Fruit fly (Drosophila melanogaster) whole organism, embryonic: ENCODE results near the gene CG7879.
A peak's percentile ranks its signal among the peaks of the same experiment; 100 is the strongest.

Experiments
- Antp ChIP-seq: fragments of 200-800 bp; sonication (Bioruptor generic); optimal IDR thresholded peaks from 3 replicates; lab custom pipeline; 2016; ENCODE audit warnings: missing biosample characterization, missing genetic modification characterization
- Bgb ChIP-seq: fragments of 200-800 bp; sonication (Bioruptor generic); IDR thresholded peaks from 2 replicates; pipeline ENCODE4 v1.3.6; 2022; ENCODE audit warnings: missing biosample characterization, missing genetic modification characterization; ENCODE audit not compliant: partially characterized antibody
- Blimp-1 ChIP-seq: fragments of 200-800 bp; sonication (Bioruptor generic); optimal IDR thresholded peaks from 3 replicates; lab custom pipeline; 2018; ENCODE audit warnings: missing biosample characterization, missing genetic modification characterization, mild to moderate bottlenecking, moderate library complexity, missing genetic modification reagents
- CG10543 ChIP-seq: fragments of 200-800 bp; sonication (Bioruptor generic); optimal IDR thresholded peaks from 3 replicates; lab custom pipeline; 2017; ENCODE audit warnings: missing biosample characterization, mild to moderate bottlenecking, missing genetic modification characterization, moderate library complexity
- CG12744 ChIP-seq: fragments of 200-800 bp; sonication (Bioruptor generic); optimal IDR thresholded peaks from 2 replicates; lab custom pipeline; 2016; ENCODE audit warnings: missing biosample characterization, missing genetic modification characterization
- CG13775 ChIP-seq: fragments of 200-800 bp; sonication (Bioruptor generic); optimal IDR thresholded peaks from 3 replicates; lab custom pipeline; 2017; ENCODE audit warnings: missing biosample characterization, mild to moderate bottlenecking, missing genetic modification characterization
- CG14860 ChIP-seq: fragments of 200-800 bp; sonication (Bioruptor generic); IDR thresholded peaks from 3 replicates; pipeline ENCODE4 v1.3.6; 2022; ENCODE audit warnings: missing biosample characterization, missing genetic modification characterization; ENCODE audit not compliant: partially characterized antibody
- CG15479 ChIP-seq: fragments of 200-800 bp; sonication (Bioruptor generic); optimal IDR thresholded peaks from 3 replicates; lab custom pipeline; 2019; ENCODE audit warnings: missing biosample characterization, mild to moderate bottlenecking, missing genetic modification characterization, moderate library complexity
- CG15514 ChIP-seq: fragments of 200-800 bp; sonication (Bioruptor generic); optimal IDR thresholded peaks from 3 replicates; lab custom pipeline; 2017; ENCODE audit warnings: missing biosample characterization, missing genetic modification characterization, mild to moderate bottlenecking, moderate library complexity, missing genetic modification reagents
- CG1647 ChIP-seq: fragments of 200-800 bp; sonication (Bioruptor generic); optimal IDR thresholded peaks from 3 replicates; lab custom pipeline; 2016; ENCODE audit warnings: missing biosample characterization, missing genetic modification characterization
- CG17802 ChIP-seq: fragments of 200-800 bp; sonication (Bioruptor generic); optimal IDR thresholded peaks from 2 replicates; lab custom pipeline; 2018; ENCODE audit warnings: missing biosample characterization, mild to moderate bottlenecking, missing genetic modification characterization, moderate library complexity
- CG32532 ChIP-seq: fragments of 200-800 bp; sonication (Bioruptor generic); IDR thresholded peaks from 2 replicates; pipeline ENCODE4 v1.3.6; 2022; ENCODE audit warnings: missing biosample characterization, missing genetic modification characterization
- CG3281 ChIP-seq: fragments of 200-800 bp; sonication (Bioruptor generic); optimal IDR thresholded peaks from 3 replicates; lab custom pipeline; 2017; ENCODE audit warnings: missing biosample characterization, mild to moderate bottlenecking, missing genetic modification characterization
- CG34224 ChIP-seq: fragments of 200-800 bp; sonication (Bioruptor generic); IDR thresholded peaks from 3 replicates; pipeline ENCODE4 v1.3.6; 2022; ENCODE audit warnings: missing biosample characterization, missing genetic modification characterization; ENCODE audit not compliant: partially characterized antibody
- CG4404 ChIP-seq: fragments of 200-800 bp; sonication (Bioruptor generic); IDR thresholded peaks from 2 replicates; pipeline ENCODE4 v1.3.6; 2022; ENCODE audit warnings: missing biosample characterization, missing genetic modification characterization
- CG5180 ChIP-seq: fragments of 200-800 bp; sonication (Bioruptor generic); optimal IDR thresholded peaks from 3 replicates; lab custom pipeline; 2017; ENCODE audit warnings: missing biosample characterization, missing genetic modification characterization, mild to moderate bottlenecking, moderate library complexity, missing genetic modification reagents
- CG6654 ChIP-seq: fragments of 200-800 bp; sonication (Bioruptor generic); optimal IDR thresholded peaks from 2 replicates; lab custom pipeline; 2017; ENCODE audit warnings: missing biosample characterization, mild to moderate bottlenecking, missing genetic modification characterization
- CG7839 ChIP-seq: fragments of 200-800 bp; sonication (Bioruptor generic); optimal IDR thresholded peaks from 3 replicates; lab custom pipeline; 2018; ENCODE audit warnings: missing biosample characterization, mild to moderate bottlenecking, missing genetic modification characterization, moderate library complexity
- CTCF ChIP-seq: fragments of 200-800 bp; sonication (Bioruptor generic); optimal IDR thresholded peaks from 2 replicates; lab custom pipeline; 2017; ENCODE audit warnings: missing biosample characterization, mild to moderate bottlenecking, missing genetic modification characterization, moderate library complexity
- D ChIP-seq, 2 experiments: fragments of 200-800 bp in 1 of 2; fragments of >200 bp in 1 of 2; sonication (Bioruptor generic) in 1 of 2; optimal IDR thresholded peaks; 2 replicates in 1 of 2; 3 replicates in 1 of 2; lab custom pipeline; 2017; ENCODE audit warnings: mild to moderate bottlenecking in 1 of 2, missing biosample characterization in 1 of 2, missing genetic modification characterization in 1 of 2, missing genetic modification reagents in 1 of 2
- Dfd ChIP-seq, 2 experiments: fragments of >200 bp; optimal IDR thresholded peaks; 2 replicates each; lab custom pipeline; 2017; ENCODE audit warnings: missing biosample characterization in 2 of 2, missing genetic modification characterization in 2 of 2
- Ets65A ChIP-seq: fragments of 200-800 bp; sonication (Bioruptor generic); peaks from one replicate; lab custom pipeline; 2016; ENCODE audit warnings: missing biosample characterization, missing genetic modification characterization
- H15 ChIP-seq: fragments of 200-800 bp; sonication (Bioruptor generic); IDR thresholded peaks from 3 replicates; pipeline ENCODE4 v1.3.6; 2022; ENCODE audit warnings: missing biosample characterization, missing genetic modification characterization
- Hmx ChIP-seq: fragments of 200-800 bp; sonication (Bioruptor generic); optimal IDR thresholded peaks from 2 replicates; lab custom pipeline; 2016; ENCODE audit warnings: missing biosample characterization, missing genetic modification characterization
- MBD-R2 ChIP-seq: fragments of 200-800 bp; sonication (Bioruptor generic); IDR thresholded peaks from 2 replicates; pipeline ENCODE4 v1.3.6; 2022; ENCODE audit warnings: missing biosample characterization, missing genetic modification characterization
- Nf-YB ChIP-seq: fragments of 200-800 bp; sonication (Bioruptor generic); optimal IDR thresholded peaks from 3 replicates; lab custom pipeline; 2019; ENCODE audit warnings: missing biosample characterization, mild to moderate bottlenecking, missing genetic modification characterization, moderate library complexity
- Ptx1 ChIP-seq: fragments of 200-800 bp; sonication (Bioruptor generic); IDR thresholded peaks from 2 replicates; pipeline ENCODE4 v1.3.6; 2022; ENCODE audit warnings: missing biosample characterization, missing genetic modification characterization
- Sox102F ChIP-seq: fragments of 200-800 bp; sonication (Bioruptor generic); optimal IDR thresholded peaks from 2 replicates; lab custom pipeline; 2018; ENCODE audit warnings: missing biosample characterization, mild to moderate bottlenecking, missing genetic modification characterization, moderate library complexity
- Xbp1 ChIP-seq: fragments of 200-800 bp; sonication (Bioruptor generic); optimal IDR thresholded peaks from 3 replicates; lab custom pipeline; 2016; ENCODE audit warnings: missing biosample characterization, mild to moderate bottlenecking, missing genetic modification characterization
- aop ChIP-seq: fragments of 200-800 bp; sonication (Bioruptor generic); IDR thresholded peaks from 2 replicates; pipeline ENCODE4 v1.3.6; 2022; ENCODE audit warnings: missing biosample characterization, missing genetic modification characterization
- bigmax ChIP-seq: fragments of 200-800 bp; sonication (Bioruptor generic); optimal IDR thresholded peaks from 2 replicates; lab custom pipeline; 2018; ENCODE audit warnings: missing biosample characterization, mild to moderate bottlenecking, missing genetic modification characterization
- cwo ChIP-seq: fragments of 200-800 bp; sonication (Bioruptor generic); optimal IDR thresholded peaks from 3 replicates; lab custom pipeline; 2017; ENCODE audit warnings: missing biosample characterization, missing genetic modification characterization, mild to moderate bottlenecking, moderate library complexity, missing genetic modification reagents
- dati ChIP-seq: fragments of 200-800 bp; sonication (Bioruptor generic); IDR thresholded peaks from 2 replicates; pipeline ENCODE4 v1.3.6; 2022; ENCODE audit warnings: missing biosample characterization, missing genetic modification characterization
- disco-r ChIP-seq: fragments of 200-800 bp; sonication (Bioruptor generic); optimal IDR thresholded peaks from 2 replicates; lab custom pipeline; 2016; ENCODE audit warnings: missing biosample characterization, missing genetic modification characterization
- dm ChIP-seq: fragments of 200-800 bp; sonication (Bioruptor generic); optimal IDR thresholded peaks from 3 replicates; lab custom pipeline; 2016; ENCODE audit warnings: missing biosample characterization, missing genetic modification characterization
- gsb ChIP-seq: fragments of 200-800 bp; sonication (Bioruptor generic); IDR thresholded peaks from 2 replicates; pipeline ENCODE4 v1.3.6; 2022; ENCODE audit warnings: missing biosample characterization, missing genetic modification characterization
- jing ChIP-seq: fragments of 200-800 bp; sonication (Bioruptor generic); optimal IDR thresholded peaks from 2 replicates; lab custom pipeline; 2018; ENCODE audit warnings: missing biosample characterization, mild to moderate bottlenecking, missing genetic modification characterization
- lmd ChIP-seq: fragments of 200-800 bp; sonication (Bioruptor generic); IDR thresholded peaks from 2 replicates; pipeline ENCODE4 v1.3.6; 2022; ENCODE audit warnings: missing biosample characterization, missing genetic modification characterization
- p53 ChIP-seq: fragments of 200-800 bp; sonication (Bioruptor generic); optimal IDR thresholded peaks from 2 replicates; lab custom pipeline; 2016; ENCODE audit warnings: missing biosample characterization, missing genetic modification characterization
- prd ChIP-seq, 3 experiments: fragments of >200 bp in 2 of 3; fragments of 200-800 bp in 1 of 3; sonication (Bioruptor generic) in 1 of 3; optimal IDR thresholded peaks in 2 of 3; IDR thresholded peaks in 1 of 3; 2 replicates in 2 of 3; 3 replicates in 1 of 3; pipeline versions ENCODE4 v1.3.6 to Lab custom; 2017 to 2022; ENCODE audit warnings: missing biosample characterization in 1 of 3, missing genetic modification characterization in 1 of 3
- run ChIP-seq: fragments of 200-800 bp; sonication (Bioruptor generic); optimal IDR thresholded peaks from 3 replicates; lab custom pipeline; 2018; ENCODE audit warnings: missing biosample characterization, mild to moderate bottlenecking, missing genetic modification characterization
- sens-2 ChIP-seq: fragments of 200-800 bp; sonication (Bioruptor generic); IDR thresholded peaks from 2 replicates; pipeline ENCODE4 v1.3.6; 2022; ENCODE audit warnings: missing biosample characterization, missing genetic modification characterization
- sob ChIP-seq: fragments of 200-800 bp; sonication (Bioruptor generic); IDR thresholded peaks from 2 replicates; pipeline ENCODE4 v1.3.6; 2022; ENCODE audit warnings: missing biosample characterization, missing genetic modification characterization
- stwl ChIP-seq: fragments of 200-800 bp; sonication (Bioruptor generic); optimal IDR thresholded peaks from 3 replicates; lab custom pipeline; 2018; ENCODE audit warnings: missing biosample characterization, mild to moderate bottlenecking, missing genetic modification characterization, moderate library complexity
- tgo ChIP-seq: fragments of 200-800 bp; sonication (Bioruptor generic); IDR thresholded peaks from 3 replicates; pipeline ENCODE4 v1.3.6; 2022; ENCODE audit warnings: missing biosample characterization, missing genetic modification characterization
- toy ChIP-seq: fragments of 200-800 bp; sonication (Bioruptor generic); IDR thresholded peaks from 2 replicates; pipeline ENCODE4 v1.3.6; 2022; ENCODE audit warnings: missing biosample characterization, missing genetic modification characterization

Gene CG7879

DNA sequence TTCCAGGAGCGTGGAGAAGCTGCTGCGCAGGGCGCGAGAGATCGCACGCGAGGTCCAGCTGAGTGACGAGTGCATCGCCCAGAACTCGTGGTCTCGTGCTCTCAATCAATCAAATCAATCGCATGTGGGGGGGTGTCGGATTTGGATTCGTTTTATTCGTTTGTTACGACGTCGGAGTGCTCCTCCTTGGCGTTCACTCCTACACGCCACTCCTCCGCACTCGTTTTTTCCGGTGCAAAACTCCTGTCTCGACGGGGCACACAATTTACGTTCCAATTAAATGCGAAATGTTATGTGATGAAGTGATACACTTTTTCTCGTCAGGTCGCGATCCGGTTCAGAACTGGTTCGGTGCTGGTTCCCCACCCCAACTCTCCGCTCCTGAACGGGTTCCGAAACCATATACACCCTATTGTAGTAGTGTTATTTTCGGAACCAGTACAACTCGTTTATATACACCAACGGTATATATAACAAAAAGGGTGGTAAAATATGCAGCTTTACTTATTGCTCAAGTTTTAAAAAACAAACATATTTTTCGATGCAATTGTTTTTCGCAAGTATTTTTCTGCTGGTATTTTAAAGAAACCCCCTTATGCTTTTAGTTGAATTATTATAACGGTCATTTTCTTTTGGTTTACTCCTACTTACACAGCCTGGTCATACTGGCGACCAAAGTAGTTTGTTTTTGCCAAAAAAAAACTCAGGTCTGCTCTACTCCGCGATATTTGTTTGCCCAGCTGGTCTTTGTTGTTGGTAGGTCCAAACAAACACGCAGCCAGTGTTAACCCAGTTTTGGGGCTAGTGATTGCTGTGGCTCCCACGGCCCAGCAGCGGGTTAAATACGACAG is 31.7 kb downstream of the CG7879 start, which contains the start of the genes CG12091 and pns (continued):
- TF ChIP-seq CG10543 (GFP tag; lab: Kevin White, UChicago) (peak; percentile 68), sens-2 (GFP tag; lab: Robert Waterston, UW) (peak; percentile 44; the same call in 1 of the 2 replicates), CTCF (GFP tag; lab: Kevin White, UChicago) (no peak), Dfd (GFP tag; optimal IDR thresholded peaks at IDR 0.05; lab: Kevin White, UChicago) (no peak), CG17802 (tag; lab: Kevin White, UChicago) (no peak), CG14860 (GFP tag; lab: Robert Waterston, UW) (no peak), Ptx1 (GFP tag; lab: Robert Waterston, UW) (peak; percentile 59), stwl (tag; lab: Kevin White, UChicago) (peak; percentile 67), H15 (GFP tag; lab: Robert Waterston, UW) (no peak), dati (peak; percentile 22; the same call in 1 of the 2 replicates), Antp (GFP tag; lab: Kevin White, UChicago) (peak; percentile 79), Sox102F (GFP tag; lab: Kevin White, UChicago) (peak; percentile 68), lmd (GFP tag; lab: Robert Waterston, UW) (peak; percentile 60; the same call in 1 of the 2 replicates), CG5180 (GFP tag; lab: Kevin White, UChicago) (peak; percentile 41), CG3281 (GFP tag; lab: Kevin White, UChicago) (peak; percentile 66), CG15514 (GFP tag; lab: Kevin White, UChicago) (peak; percentile 100), CG32532 (GFP tag; lab: Robert Waterston, UW) (peak; percentile 78), MBD-R2 (GFP tag; lab: Robert Waterston, UW) (peak; percentile 43; the same call in 1 of the 2 replicates), gsb (GFP tag; lab: Robert Waterston, UW) (peak; percentile 52; the same call in 1 of the 2 replicates), CG7839 (peak; percentile 74), tgo (GFP tag; lab: Robert Waterston, UW) (peak; percentile 56; the same call in 2 of the 3 replicates), Blimp-1 (GFP tag; lab: Kevin White, UChicago) (peak; percentile 65), CG1647 (GFP tag; lab: Kevin White, UChicago) (peak; percentile 35), D (optimal IDR thresholded peaks at IDR 0.05; lab: Kevin White, UChicago) (no peak), D (GFP tag; optimal IDR thresholded peaks at IDR 0.05; lab: Kevin White, UChicago) (peak; percentile 22), aop (GFP tag; lab: Robert Waterston, UW) (no peak), CG34224 (GFP tag; lab: Robert Waterston, UW) (no peak), run (tag; lab: Kevin White, UChicago) (peak; percentile 62), sob (peak; percentile 51), jing (GFP tag; lab: Kevin White, UChicago) (no peak), CG6654 (no peak), disco-r (GFP tag; lab: Kevin White, UChicago) (peak; percentile 16), p53 (peak; percentile 58), CG12744 (GFP tag; lab: Kevin White, UChicago) (peak; percentile 30), Hmx (GFP tag; lab: Kevin White, UChicago) (peak; percentile 38), dm (GFP tag; lab: Kevin White, UChicago) (peak; percentile 61), bigmax (GFP tag; lab: Kevin White, UChicago) (peak; percentile 7)

DNA sequence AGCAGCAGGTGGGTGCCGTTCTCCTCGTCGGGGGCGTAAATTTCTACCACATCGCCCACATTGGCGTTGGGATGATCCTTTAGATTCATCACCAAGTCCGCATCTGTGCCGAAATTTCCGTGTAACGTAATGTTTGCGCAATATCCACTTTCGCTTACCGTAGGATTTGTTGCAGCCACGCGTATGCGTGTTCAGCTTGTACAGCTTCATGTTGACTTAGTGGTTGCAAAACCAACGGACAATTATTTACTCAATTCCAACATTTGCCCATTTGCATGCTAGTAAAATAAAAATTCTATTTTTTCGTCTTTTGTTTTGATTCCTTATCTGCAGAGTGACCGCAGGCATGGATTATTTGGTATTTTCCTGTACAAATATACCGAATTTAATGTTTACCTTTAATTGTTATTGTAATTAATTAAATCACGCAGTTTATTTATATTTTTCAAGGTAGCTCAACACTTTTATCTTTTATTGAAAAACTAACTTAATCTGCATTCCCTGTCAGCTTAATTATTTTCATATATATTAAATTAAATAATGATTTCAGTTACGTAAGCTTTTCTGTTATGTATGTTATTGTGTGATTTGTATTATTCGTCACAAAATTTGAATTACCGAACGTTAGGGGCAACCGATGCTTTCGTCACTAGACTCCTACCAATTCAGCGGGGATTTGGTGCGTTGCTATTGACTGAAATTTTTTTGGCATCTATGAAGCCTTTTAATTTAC is 34.5 kb downstream of the CG7879 start, which contains the start of gene Iml1:
Gene Iml1, minus strand, starts transcription at position 336 of the 733 bp plus-strand sequence.
- TF ChIP-seq prd (optimal IDR thresholded peaks at IDR 0.05; lab: Kevin White, UChicago): no peak
- TF ChIP-seq prd (GFP tag; IDR thresholded peaks at IDR 0.05; lab: Robert Waterston, UW): peak; percentile 78
- peak; percentile 20 for TF ChIP-seq CG13775 (GFP tag; lab: Kevin White, UChicago)
- TF ChIP-seq Nf-YB: no peak
- no peak for TF ChIP-seq Bgb (GFP tag; lab: Robert Waterston, UW)
- peak; percentile 40 for TF ChIP-seq Antp (GFP tag; lab: Kevin White, UChicago)
- TF ChIP-seq CG4404 (GFP tag; lab: Robert Waterston, UW): peak; percentile 41; the same call in 1 of the 2 replicates
- TF ChIP-seq CG15514 (GFP tag; lab: Kevin White, UChicago): peak; percentile 95
- TF ChIP-seq toy (GFP tag; lab: Robert Waterston, UW): 0 out of 2 replicates have a peak, but pooled peaks have one; percentile 14
- peak; percentile 92 for TF ChIP-seq Ets65A (GFP tag; lab: Kevin White, UChicago)
- TF ChIP-seq cwo: peak; percentile 12
- TF ChIP-seq Xbp1 (GFP tag; lab: Kevin White, UChicago): peak; percentile 43
- peak; percentile 61 for TF ChIP-seq CG15479
